Worm (Caenorhabditis elegans): ENCODE results near the gene zim-2.
A peak's percentile ranks its signal among the peaks of the same experiment; 100 is the strongest.

zim-2 gene

DNA sequence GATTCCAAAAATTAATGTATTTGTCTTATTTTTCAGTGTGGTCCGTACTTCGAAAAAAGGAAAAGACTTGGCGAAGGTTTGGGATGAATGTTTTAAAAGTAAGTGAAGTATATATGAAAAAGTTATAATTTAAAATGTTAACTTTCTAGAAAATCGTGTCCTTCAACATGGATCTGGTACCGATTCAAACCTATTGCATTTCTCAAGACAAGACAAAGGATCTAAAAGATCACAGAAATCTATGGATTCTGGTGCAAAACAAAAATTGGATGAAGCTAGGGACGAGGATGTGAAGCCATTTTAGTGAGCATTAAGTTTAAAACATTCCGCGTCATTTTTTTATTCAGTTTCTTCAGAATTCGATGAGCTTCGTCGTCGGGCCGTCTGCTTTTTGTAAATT, at the start of gene zim-2:
Gene zim-2, plus strand, starts transcription at position 301 of the 400 bp plus-strand sequence.
- TF ChIP-seq him-1 (tag; optimal IDR thresholded peaks at IDR 0.05) (no peak), dao-5 (tag; optimal IDR thresholded peaks at IDR 0.05) (no peak), W03F9.2 (tag; optimal IDR thresholded peaks at IDR 0.05) (no peak)

DNA sequence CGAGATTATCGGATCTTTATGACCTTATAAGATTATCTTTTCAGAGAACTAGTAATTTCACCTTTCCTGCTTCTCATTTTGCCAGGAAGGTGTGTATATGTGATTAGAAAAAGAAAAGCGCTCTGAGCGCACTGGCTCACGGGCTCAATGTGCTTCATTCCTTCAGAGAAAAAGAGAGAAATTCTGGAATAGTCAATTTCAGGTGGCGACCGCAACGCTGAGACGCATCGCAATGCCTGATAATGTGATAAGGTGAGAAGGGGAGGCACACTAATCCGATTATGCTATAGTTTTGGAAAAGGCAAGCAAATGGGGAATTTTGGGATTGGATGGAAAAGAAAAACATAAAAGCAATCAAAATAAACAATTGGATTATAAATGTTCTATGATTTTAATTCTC, 49.0 kb upstream of the zim-2 start:
- TF ChIP-seq dao-5 (tag; optimal IDR thresholded peaks at IDR 0.05) (no peak), him-1 (tag; optimal IDR thresholded peaks at IDR 0.05) (no peak), W03F9.2 (tag; optimal IDR thresholded peaks at IDR 0.05) (no peak)

DNA sequence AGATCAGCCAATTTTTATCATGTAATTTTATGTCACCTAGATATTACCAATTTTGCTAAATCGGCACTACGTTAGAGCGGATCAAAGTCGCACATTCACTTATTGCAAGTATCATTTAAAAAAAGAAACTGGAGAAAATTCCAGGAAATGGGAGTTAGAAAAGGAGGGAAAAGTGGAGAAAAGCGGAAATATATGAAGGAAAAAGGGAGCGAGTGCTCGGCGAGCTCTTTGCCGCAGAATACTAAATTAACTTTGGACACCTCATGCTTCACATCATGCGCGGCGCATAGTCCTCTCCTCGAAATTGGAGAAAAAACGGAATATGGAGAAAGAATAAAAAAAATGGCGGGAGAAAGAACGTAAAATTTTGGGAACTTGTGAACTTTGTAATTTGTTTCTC, 47.5 kb upstream of the zim-2 start:
- TF ChIP-seq W03F9.2 (tag; optimal IDR thresholded peaks at IDR 0.05) (no peak), him-1 (tag; optimal IDR thresholded peaks at IDR 0.05) (peak; percentile 14)

DNA sequence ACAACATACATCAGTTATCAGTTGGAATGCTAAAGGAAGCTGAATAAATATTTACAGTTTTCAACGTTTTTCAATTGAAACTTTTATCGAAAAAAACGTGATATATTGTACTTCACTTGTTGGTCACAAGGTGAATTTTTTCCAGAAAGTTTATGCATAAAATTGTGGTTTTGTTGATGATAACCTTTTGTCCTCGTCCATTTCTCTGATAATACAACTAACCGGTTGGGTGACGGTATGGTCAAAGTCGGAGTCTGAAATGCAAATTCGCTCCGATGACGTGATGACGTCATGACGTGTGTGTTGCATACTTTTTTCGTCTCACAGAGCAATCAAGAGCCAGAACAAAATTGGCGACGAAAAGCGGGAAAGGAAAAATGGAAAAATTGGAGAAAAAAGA, 43.6 kb upstream of the zim-2 start:
- no peak for TF ChIP-seq dao-5 (tag; optimal IDR thresholded peaks at IDR 0.05)
- no peak for TF ChIP-seq him-1 (tag; optimal IDR thresholded peaks at IDR 0.05)
- no peak for TF ChIP-seq W03F9.2 (tag; optimal IDR thresholded peaks at IDR 0.05)

DNA sequence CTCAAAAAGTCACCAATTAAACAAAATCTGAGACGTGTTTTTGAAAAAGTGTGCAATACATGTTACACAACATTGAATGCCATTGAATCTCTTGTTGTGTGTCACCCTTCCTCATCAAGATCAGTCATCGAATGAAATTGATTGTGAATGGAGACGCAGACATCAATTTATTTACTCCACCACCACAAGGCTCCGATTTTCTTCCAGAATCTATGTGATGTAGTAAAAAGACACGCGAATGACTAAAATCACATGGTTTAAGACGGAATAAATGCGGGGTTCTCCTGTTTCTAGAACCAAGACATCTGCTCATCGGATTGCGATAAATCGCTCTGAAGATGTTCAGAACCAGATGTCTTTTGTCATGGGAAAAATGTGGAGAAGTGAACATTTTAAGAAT, 42.3 kb upstream of the zim-2 start:
- TF ChIP-seq W03F9.2 (tag; optimal IDR thresholded peaks at IDR 0.05) (no peak), dao-5 (tag; optimal IDR thresholded peaks at IDR 0.05) (no peak), him-1 (tag; optimal IDR thresholded peaks at IDR 0.05) (no peak)

DNA sequence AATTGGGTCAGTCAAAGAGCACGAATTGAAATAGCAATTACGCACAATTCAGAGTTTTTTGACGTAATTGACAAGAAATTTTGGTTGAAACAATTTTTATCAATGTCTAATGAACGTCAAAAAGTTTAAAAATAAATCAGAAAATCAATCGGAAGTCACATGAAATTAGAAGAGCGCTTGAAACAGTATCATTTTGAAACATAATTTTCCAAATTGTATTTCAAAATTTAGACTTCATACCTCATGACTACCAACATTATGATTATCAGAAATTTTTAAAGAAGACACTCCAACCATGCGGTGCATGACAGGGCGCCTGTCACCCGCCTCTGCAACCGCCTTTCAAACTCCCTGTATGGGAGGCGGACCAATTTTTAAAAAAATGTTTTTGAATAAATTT, 41.8 kb upstream of the zim-2 start:
- TF ChIP-seq dao-5 (tag; optimal IDR thresholded peaks at IDR 0.05) (no peak), W03F9.2 (tag; optimal IDR thresholded peaks at IDR 0.05) (no peak), him-1 (tag; optimal IDR thresholded peaks at IDR 0.05) (no peak)

DNA sequence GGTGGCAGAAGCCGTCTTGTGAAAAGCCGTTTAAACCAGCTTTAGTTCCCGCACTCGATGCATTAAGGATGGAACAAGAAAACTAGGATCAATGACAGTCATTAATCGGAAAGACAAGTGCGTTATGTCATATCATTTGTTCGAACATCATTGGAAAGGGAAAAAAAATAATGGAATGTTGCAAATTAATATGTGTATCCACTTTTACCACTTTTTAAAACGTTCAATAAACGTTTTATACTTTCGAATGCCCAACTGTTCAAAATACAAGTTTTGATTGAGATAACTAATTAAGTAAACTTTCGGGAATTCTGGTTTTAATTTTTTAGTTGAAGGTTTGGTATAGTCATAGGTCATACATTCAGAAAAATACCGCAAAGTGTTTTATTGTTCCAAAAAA, 39.9 kb upstream of the zim-2 start, which contains the start of gene C02F4.4:
Gene C02F4.4, minus strand, starts transcription at position 101 of the 400 bp plus-strand sequence.
- TF ChIP-seq him-1 (tag; optimal IDR thresholded peaks at IDR 0.05) (no peak), dao-5 (tag; optimal IDR thresholded peaks at IDR 0.05) (no peak), W03F9.2 (tag; optimal IDR thresholded peaks at IDR 0.05) (no peak)

DNA sequence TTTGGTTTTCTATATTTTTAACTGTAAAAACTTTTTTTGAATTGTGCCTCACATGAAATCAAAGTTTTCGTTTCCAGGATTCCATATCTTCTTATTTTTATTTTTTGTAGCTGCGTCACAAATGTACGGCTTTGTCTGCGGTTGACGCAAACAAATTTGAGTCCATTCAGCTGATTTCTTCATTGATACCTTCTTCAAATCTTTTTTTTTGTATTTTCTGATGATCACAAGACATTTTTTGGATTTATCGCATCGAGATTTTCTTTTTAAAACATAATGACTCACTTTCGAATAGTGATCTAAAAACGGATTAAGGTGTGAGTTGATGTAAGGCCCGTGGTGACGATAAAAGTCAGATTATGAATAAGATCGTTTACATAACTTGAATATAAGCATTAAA, 36.4 kb upstream of the zim-2 start:
- TF ChIP-seq dao-5 (tag; optimal IDR thresholded peaks at IDR 0.05) = no peak
- TF ChIP-seq him-1 (tag; optimal IDR thresholded peaks at IDR 0.05) = no peak
- TF ChIP-seq W03F9.2 (tag; optimal IDR thresholded peaks at IDR 0.05) = no peak

DNA sequence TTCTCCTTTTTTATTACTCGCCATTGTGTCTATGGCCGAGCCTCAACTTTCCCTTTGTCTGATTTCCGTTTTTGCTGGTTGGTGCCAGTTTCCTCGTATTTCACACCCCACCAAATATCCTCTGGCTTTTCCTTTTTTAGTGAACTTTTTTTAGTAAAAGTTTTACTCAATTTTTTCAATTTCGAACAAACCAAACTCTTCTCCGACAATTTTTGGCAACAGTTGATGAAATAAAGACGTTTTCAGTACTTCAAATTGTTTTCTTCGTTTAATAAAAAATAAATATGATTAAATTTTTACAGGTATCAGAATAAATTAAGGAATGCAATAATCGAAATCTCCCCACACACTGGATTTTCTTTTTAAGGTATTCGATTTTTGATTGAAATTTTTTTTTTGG, 33.9 kb upstream of the zim-2 start, which contains the start of gene cal-4:
Gene cal-4, plus strand, starts transcription at position 301 of the 400 bp plus-strand sequence.
- TF ChIP-seq dao-5 (tag; optimal IDR thresholded peaks at IDR 0.05) (no peak), him-1 (tag; optimal IDR thresholded peaks at IDR 0.05) (no peak), W03F9.2 (tag; optimal IDR thresholded peaks at IDR 0.05) (no peak)

DNA sequence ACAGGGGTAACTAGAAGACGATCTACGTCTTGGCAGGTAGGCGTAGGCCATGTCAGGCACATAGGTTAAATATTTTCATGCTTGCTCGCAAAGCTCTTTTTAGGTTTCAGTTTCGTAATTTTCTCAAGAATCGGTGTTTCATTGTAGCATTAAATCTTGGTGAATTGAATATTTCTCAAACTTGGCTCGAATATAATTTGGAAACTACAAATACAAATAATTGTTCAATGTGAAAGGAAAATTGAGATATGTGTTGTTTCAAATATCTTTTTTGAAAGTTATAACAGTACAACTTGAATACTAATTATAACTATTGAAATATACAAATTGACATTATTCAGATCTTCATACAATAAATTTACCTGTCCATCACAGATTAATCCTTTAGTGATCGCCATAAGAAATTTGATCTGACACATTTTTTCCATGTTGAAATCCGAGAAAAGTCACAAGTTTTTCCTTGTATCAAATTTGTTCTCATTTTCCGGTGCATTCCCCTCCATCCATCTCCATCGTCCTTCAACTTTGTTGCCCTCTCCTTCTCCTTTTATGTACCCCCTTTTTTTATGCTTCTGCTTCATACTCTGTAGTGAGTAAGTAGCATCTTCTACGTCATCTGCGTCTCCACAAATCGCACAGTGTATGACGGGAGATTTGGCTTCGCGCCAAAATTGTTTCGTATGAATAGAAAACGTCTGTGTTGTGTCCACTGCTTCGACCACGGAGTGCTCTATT, 30.8 kb upstream of the zim-2 start, which contains the start of gene C02F4.5:
Gene C02F4.5, minus strand, starts transcription at position 51 of the 735 bp plus-strand sequence.
- TF ChIP-seq W03F9.2 (tag; optimal IDR thresholded peaks at IDR 0.05) = no peak
- no peak for TF ChIP-seq him-1 (tag; optimal IDR thresholded peaks at IDR 0.05)
- no peak for TF ChIP-seq dao-5 (tag; optimal IDR thresholded peaks at IDR 0.05)

DNA sequence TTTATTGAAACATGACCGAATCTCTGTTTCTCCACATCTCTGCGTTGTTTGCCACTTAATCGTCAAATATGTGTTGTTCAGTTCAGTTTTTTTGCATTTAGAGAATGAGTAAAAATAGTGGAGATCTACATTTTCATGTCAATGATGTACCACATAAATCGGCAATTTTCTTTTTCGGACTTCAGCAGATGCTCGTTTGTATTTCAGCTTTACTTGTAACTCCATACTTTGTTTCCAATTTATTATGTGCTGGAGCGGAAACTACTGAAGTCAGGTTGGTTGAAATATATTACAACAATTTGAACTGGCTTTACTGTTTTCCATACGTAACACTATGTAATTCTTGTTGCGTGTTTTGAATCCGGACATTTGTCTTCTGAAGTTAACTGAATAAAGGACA, 24.4 kb upstream of the zim-2 start, which contains the start of gene T07G12.2:
Gene T07G12.2, plus strand, starts transcription at position 62 of the 400 bp plus-strand sequence.
- TF ChIP-seq dao-5 (tag; optimal IDR thresholded peaks at IDR 0.05) = no peak
- no peak for TF ChIP-seq W03F9.2 (tag; optimal IDR thresholded peaks at IDR 0.05)
- TF ChIP-seq him-1 (tag; optimal IDR thresholded peaks at IDR 0.05) = peak; percentile 6

DNA sequence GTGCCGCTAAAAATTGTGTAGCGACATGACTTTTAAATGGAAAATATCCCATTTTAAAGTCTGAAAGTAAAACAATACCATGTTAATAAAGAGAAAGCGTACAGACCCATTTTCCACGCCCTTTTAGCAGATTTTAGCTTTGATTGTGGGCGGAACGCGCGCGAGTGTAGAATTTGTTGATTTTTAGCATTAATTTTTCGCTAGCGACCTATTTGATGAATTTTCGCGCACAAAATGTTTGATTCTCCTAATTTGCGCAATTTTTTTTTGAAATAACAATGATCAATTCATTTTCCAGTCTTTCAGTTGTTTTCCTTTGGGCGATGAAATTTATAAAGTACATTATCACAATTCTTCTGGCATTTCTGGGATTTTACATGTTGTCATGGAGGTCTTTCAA, 21.4 kb upstream of the zim-2 start, which contains the start of gene T07G12.3:
Gene T07G12.3, plus strand, starts transcription at position 301 of the 400 bp plus-strand sequence.
- TF ChIP-seq him-1 (tag; optimal IDR thresholded peaks at IDR 0.05) (no peak), dao-5 (tag; optimal IDR thresholded peaks at IDR 0.05) (no peak), W03F9.2 (tag; optimal IDR thresholded peaks at IDR 0.05) (no peak)

DNA sequence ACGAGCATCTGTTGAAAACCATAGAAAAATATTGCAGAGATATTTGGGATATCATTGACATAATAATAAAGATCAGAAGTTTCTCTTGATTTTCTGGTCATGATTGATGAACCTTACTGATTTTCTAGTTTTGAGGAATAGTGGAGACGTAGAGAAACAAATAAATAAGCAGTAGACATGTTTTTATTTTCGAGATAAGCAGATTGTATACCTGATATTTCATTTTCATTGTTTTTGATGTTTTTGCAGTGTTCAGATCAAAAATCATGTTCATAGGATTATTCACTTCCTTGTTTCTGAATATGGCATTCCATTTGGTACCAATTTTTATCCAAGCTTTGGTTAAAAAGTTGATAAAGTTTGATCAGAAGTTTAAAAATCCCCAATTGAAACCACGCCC, 16.5 kb upstream of the zim-2 start, which contains the start of gene T07G12.4:
Gene T07G12.4, minus strand, starts transcription at position 101 of the 400 bp plus-strand sequence.
- no peak for TF ChIP-seq W03F9.2 (tag; optimal IDR thresholded peaks at IDR 0.05)
- no peak for TF ChIP-seq dao-5 (tag; optimal IDR thresholded peaks at IDR 0.05)
- TF ChIP-seq him-1 (tag; optimal IDR thresholded peaks at IDR 0.05) = no peak

DNA sequence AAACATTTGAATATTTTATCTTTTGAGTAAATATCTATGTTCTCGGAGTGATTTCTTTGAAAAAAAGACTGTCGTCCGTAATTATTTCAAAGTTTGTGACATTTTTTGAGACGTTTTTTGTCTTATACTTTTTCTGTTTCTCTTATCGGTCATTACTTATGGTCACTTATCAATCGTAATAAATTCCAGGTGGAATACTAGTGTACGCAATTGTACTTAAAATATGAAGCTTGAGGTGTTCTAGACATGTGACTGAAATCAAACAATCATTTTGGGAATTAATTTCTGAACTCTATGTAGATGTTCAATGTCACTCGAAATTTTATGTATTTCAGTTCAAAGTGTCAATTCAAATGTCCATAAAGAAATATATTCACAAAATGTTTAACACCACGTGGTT, 12.8 kb upstream of the zim-2 start:
- TF ChIP-seq dao-5 (tag; optimal IDR thresholded peaks at IDR 0.05) (no peak), W03F9.2 (tag; optimal IDR thresholded peaks at IDR 0.05) (no peak), him-1 (tag; optimal IDR thresholded peaks at IDR 0.05) (no peak)
